Worm (Caenorhabditis elegans) whole organism, mixed stage, embryonic: ENCODE data around the gene H40L08.8.

ENCODE experiments used
- bed-3 ChIP-seq: fragments of 200-800 bp; sonication (Bioruptor generic); optimal IDR thresholded peaks from 3 replicates; lab custom pipeline; 2018; ENCODE audit warnings: mild to moderate bottlenecking, missing genetic modification characterization, moderate library complexity, missing compliant biosample characterization
- blmp-1 ChIP-seq: fragments of 150-350 bp; optimal IDR thresholded peaks from 2 replicates; lab custom pipeline; 2014; ENCODE audit warnings: missing biosample characterization, missing genetic modification characterization
- ceh-39 ChIP-seq: fragments of 150-350 bp; optimal IDR thresholded peaks from 2 replicates; lab custom pipeline; 2014; ENCODE audit warnings: missing biosample characterization, missing genetic modification characterization
- ceh-43 ChIP-seq: fragments of 200-800 bp; sonication (Bioruptor generic); optimal IDR thresholded peaks from 2 replicates; lab custom pipeline; 2018; ENCODE audit warnings: mild to moderate bottlenecking, missing genetic modification characterization, moderate library complexity, missing compliant biosample characterization
- cnd-1 ChIP-seq: fragments of 200-800 bp; sonication (Bioruptor generic); optimal IDR thresholded peaks from 2 replicates; lab custom pipeline; 2018; ENCODE audit warnings: mild to moderate bottlenecking, missing genetic modification characterization, missing compliant biosample characterization
- elt-1 ChIP-seq: sonication (generic microtip); optimal IDR thresholded peaks from 2 replicates; lab custom pipeline; 2017; ENCODE audit warnings: missing genetic modification characterization, mild to moderate bottlenecking, missing compliant biosample characterization, antibody characterized with exemption, moderate library complexity, borderline replicate concordance; ENCODE audit not compliant: insufficient read depth
- elt-3 ChIP-seq: fragments of 150-350 bp; optimal IDR thresholded peaks from 2 replicates; lab custom pipeline; 2014; ENCODE audit warnings: missing biosample characterization, missing genetic modification characterization
- flh-1 ChIP-seq: fragments of 200-800 bp; sonication (Bioruptor generic); optimal IDR thresholded peaks from 2 replicates; lab custom pipeline; 2018; ENCODE audit warnings: mild to moderate bottlenecking, missing genetic modification characterization, moderate library complexity, missing compliant biosample characterization
- hlh-1 ChIP-seq: fragments of 150-350 bp; optimal IDR thresholded peaks from 2 replicates; lab custom pipeline; 2014; ENCODE audit warnings: missing biosample characterization, missing genetic modification reagents, missing genetic modification characterization
- lin-13 ChIP-seq: fragments of 150-350 bp; optimal IDR thresholded peaks from 2 replicates; lab custom pipeline; 2014; ENCODE audit warnings: missing biosample characterization, missing genetic modification characterization
- lin-32 ChIP-seq: fragments of 200-800 bp; sonication (Bioruptor generic); optimal IDR thresholded peaks from 2 replicates; lab custom pipeline; 2018; ENCODE audit warnings: mild to moderate bottlenecking, missing genetic modification characterization, missing compliant biosample characterization
- lsy-2 ChIP-seq: fragments of 150-350 bp; optimal IDR thresholded peaks from 2 replicates; lab custom pipeline; 2014; ENCODE audit warnings: missing biosample characterization, missing genetic modification characterization
- mab-5 ChIP-seq: fragments of 150-350 bp; optimal IDR thresholded peaks from 2 replicates; lab custom pipeline; 2014; ENCODE audit warnings: missing biosample characterization, missing genetic modification characterization
- nhr-12 ChIP-seq: fragments of 150-350 bp; optimal IDR thresholded peaks from 2 replicates; lab custom pipeline; 2014; ENCODE audit warnings: missing biosample characterization, missing genetic modification characterization
- nhr-2 ChIP-seq: fragments of 150-350 bp; optimal IDR thresholded peaks from 2 replicates; lab custom pipeline; 2014; ENCODE audit warnings: missing biosample characterization, missing genetic modification characterization
- nhr-237 ChIP-seq: fragments of 150-350 bp; optimal IDR thresholded peaks from 2 replicates; lab custom pipeline; 2014; ENCODE audit warnings: missing biosample characterization, missing genetic modification characterization
- nhr-28 ChIP-seq: fragments of 150-350 bp; optimal IDR thresholded peaks from 2 replicates; lab custom pipeline; 2014; ENCODE audit warnings: missing biosample characterization, missing genetic modification characterization
- nhr-76 ChIP-seq: sonication (generic microtip); optimal IDR thresholded peaks from 2 replicates; lab custom pipeline; 2017; ENCODE audit warnings: missing biosample characterization, missing genetic modification characterization
- pha-4 ChIP-seq: fragments of 150-350 bp; optimal IDR thresholded peaks from 2 replicates; lab custom pipeline; 2018; ENCODE audit warnings: missing biosample characterization, missing genetic modification reagents, missing genetic modification characterization
- sem-2 ChIP-seq: fragments of 200-800 bp; sonication (Bioruptor generic); optimal IDR thresholded peaks from 2 replicates; lab custom pipeline; 2018; ENCODE audit warnings: mild to moderate bottlenecking, missing genetic modification characterization, missing compliant biosample characterization
- snpc-4 ChIP-seq: fragments of 150-350 bp; optimal IDR thresholded peaks from 2 replicates; lab custom pipeline; 2014; ENCODE audit warnings: missing biosample characterization, missing genetic modification characterization
- sptf-1 ChIP-seq: sonication (generic microtip); optimal IDR thresholded peaks from 2 replicates; lab custom pipeline; 2017; ENCODE audit warnings: mild to moderate bottlenecking, missing genetic modification characterization, moderate library complexity, missing compliant biosample characterization
- tbx-8 ChIP-seq: fragments of 200-800 bp; sonication (Bioruptor generic); optimal IDR thresholded peaks from 2 replicates; lab custom pipeline; 2018; ENCODE audit warnings: mild to moderate bottlenecking, missing genetic modification characterization, moderate library complexity, missing compliant biosample characterization
- unc-120 ChIP-seq: sonication (generic microtip); optimal IDR thresholded peaks from 2 replicates; lab custom pipeline; 2017; ENCODE audit warnings: missing genetic modification characterization, missing compliant biosample characterization; ENCODE audit not compliant: poor library complexity, severe bottlenecking
- unc-39 ChIP-seq: fragments of 150-350 bp; optimal IDR thresholded peaks from 2 replicates; lab custom pipeline; 2014; ENCODE audit warnings: missing biosample characterization, missing genetic modification characterization
- unc-62 ChIP-seq: fragments of 150-350 bp; optimal IDR thresholded peaks from 2 replicates; lab custom pipeline; 2014; ENCODE audit warnings: missing biosample characterization, missing genetic modification reagents, missing genetic modification characterization
- zip-8 ChIP-seq: fragments of 150-350 bp; optimal IDR thresholded peaks from 2 replicates; lab custom pipeline; 2014; ENCODE audit warnings: missing biosample characterization, missing genetic modification characterization
- ztf-11 ChIP-seq: fragments of 150-350 bp; optimal IDR thresholded peaks from 2 replicates; lab custom pipeline; 2014; ENCODE audit warnings: missing biosample characterization, missing genetic modification characterization

Gene H40L08.8

DNA sequence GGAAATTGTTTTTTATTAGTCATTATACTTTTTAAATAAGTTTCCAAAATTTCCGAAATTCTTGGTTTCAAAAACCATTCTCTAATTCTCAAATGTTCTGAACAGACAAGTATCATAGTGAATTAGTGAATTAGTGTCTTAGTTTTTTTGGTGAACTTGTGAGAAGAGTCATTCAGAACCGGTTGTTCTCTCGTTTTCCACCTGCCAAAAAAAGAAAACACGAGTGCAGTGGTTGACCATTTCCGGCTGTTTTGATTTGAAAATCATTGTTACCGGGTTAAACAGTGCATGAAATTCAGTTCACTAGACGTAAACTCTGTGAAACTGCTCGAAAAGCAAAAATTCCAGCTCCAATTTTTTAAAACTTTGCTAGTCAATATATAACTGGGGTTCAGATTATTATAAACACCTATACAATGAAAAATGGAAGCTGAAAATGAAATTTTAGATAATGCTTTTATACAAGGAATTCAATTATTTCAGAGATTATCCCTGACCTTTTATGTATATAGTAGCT, 37.7 kb downstream of the H40L08.8 start:
- TF ChIP-seq nhr-76 (tag; lab: Kevin White, UChicago) (no peak), lsy-2 (tag; lab: Kevin White, UChicago) (no peak)

DNA sequence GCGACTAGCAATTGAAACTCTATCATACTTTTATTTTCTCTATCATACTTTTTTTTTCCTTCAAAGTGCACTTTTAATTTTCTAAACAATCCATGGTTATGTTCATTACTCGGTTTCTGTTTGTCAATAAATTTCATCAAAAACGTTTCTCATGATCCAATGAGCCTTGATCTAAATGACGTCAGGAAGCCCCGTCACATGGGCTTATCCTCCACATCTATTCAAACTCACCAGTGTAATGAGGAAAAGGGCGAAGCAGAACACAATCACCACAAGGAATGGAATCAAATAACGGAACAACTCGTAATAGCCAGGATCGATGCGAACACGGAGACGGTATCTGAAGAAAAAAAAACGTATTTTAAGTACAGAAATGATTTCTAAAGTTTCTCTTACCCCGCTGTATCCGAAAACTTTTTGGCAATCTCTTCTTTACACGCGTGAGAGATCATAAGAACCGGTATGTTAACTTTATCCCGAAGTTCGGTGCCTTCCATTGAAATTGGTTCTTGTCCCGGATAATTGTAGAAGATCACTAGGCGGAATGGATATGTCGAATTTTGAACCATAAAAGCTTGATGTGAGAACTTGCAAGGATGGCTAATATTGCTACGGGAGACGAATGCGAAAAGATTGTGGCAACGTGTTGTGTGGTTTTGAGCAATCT, 38.3 kb downstream of the H40L08.8 start:
- TF ChIP-seq ztf-11: no peak
- TF ChIP-seq nhr-2 (tag; lab: Kevin White, UChicago): no peak
- TF ChIP-seq unc-39: no peak
- TF ChIP-seq tbx-8 (GFP tag; lab: Kevin White, UChicago): no peak
- TF ChIP-seq snpc-4: no peak
- no peak for TF ChIP-seq lin-32
- no peak for TF ChIP-seq nhr-12 (tag; lab: Kevin White, UChicago)
- TF ChIP-seq mab-5 (tag; lab: Kevin White, UChicago): no peak
- no peak for TF ChIP-seq ceh-43 (GFP tag; lab: Kevin White, UChicago)
- TF ChIP-seq unc-120: no peak

DNA sequence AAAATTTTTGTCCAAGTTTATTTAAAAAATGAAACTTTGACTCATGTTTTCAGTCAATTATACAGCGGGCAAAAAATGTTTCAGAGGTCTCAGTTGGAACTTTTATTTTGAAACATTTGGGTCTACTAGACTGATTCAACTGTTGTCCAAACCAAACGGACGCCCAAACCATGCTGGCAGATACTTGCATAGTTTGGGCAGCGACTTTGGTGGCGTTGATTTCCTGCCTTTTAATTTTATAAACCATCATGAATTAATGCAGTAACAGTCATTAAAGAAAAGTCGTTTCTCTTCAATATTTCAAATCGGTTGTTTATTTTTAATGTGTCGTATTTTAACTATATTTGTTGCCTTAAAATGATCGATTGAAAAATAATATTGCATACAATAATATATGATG, 41.1 kb downstream of the H40L08.8 start:
- TF ChIP-seq nhr-237 (tag; lab: Kevin White, UChicago) (no peak), zip-8 (tag; lab: Kevin White, UChicago) (no peak), pha-4 (no peak), lin-13 (no peak), nhr-76 (tag; lab: Kevin White, UChicago) (no peak), blmp-1 (no peak), snpc-4 (no peak), elt-3 (tag; lab: Kevin White, UChicago) (no peak), ceh-43 (GFP tag; lab: Kevin White, UChicago) (no peak), tbx-8 (GFP tag; lab: Kevin White, UChicago) (no peak), sptf-1 (tag; lab: Kevin White, UChicago) (no peak), flh-1 (GFP tag; lab: Kevin White, UChicago) (no peak), bed-3 (GFP tag; lab: Kevin White, UChicago) (no peak), nhr-28 (tag; lab: Kevin White, UChicago) (no peak), cnd-1 (tag; lab: Kevin White, UChicago) (no peak), ztf-11 (no peak), unc-62 (GFP tag; lab: Kevin White, UChicago) (no peak), ceh-39 (no peak), unc-39 (no peak), nhr-2 (tag; lab: Kevin White, UChicago) (no peak)

DNA sequence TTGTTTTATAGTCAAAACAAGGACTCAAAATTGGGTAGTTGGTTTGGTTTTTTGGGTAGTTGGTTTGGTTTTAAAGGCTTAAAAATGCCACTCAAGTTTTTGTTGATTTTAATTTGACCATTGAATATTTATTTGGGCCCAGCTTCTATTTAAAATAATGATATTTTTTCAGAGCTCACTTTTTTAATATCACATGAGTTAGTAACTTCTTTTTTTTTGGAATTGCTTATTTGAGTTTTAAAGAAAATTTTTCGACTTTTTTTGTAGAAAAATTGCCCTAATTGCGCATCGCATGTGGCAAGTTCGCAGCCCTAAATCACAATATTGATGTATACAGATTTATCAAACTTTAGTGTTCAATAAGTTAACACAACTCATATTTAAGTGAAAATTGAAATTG, 41.7 kb downstream of the H40L08.8 start:
- no peak for TF ChIP-seq nhr-2 (tag; lab: Kevin White, UChicago)
- TF ChIP-seq sem-2 (GFP tag; lab: Kevin White, UChicago): no peak
- TF ChIP-seq nhr-28 (tag; lab: Kevin White, UChicago): no peak
- TF ChIP-seq ceh-43 (GFP tag; lab: Kevin White, UChicago): no peak
- TF ChIP-seq unc-39: no peak

DNA sequence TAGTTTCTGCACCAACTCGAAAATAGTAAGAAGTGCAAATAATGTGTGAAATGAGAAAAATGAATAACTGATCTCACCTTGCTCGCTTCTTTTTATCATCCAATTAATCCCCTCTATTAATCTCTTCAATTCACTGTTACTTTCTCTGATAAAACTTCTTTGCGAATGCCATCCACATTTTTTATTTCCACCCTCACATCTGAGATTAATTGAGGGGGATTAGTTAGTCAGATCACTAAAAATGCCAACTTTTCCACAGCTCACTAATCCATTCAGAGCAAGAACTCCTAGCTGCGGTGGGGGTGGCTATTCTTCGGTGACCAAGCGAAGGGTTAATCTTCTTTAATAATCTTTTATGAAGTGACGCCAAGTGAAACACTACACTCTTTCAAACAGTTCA, 42.6 kb downstream of the H40L08.8 start, which contains the start of gene dsc-1:
TSS of gene dsc-1 (minus strand) at position 46 of the 400 bp plus-strand sequence.
- TF ChIP-seq bed-3 (GFP tag; lab: Kevin White, UChicago): no peak
- no peak for TF ChIP-seq snpc-4
- TF ChIP-seq unc-120: no peak
- no peak for TF ChIP-seq hlh-1 (tag; lab: Kevin White, UChicago)
- TF ChIP-seq nhr-2 (tag; lab: Kevin White, UChicago): no peak
- no peak for TF ChIP-seq sptf-1 (tag; lab: Kevin White, UChicago)
- TF ChIP-seq nhr-237 (tag; lab: Kevin White, UChicago): no peak
- no peak for TF ChIP-seq cnd-1 (tag; lab: Kevin White, UChicago)
- no peak for TF ChIP-seq lin-32
- no peak for TF ChIP-seq lsy-2 (tag; lab: Kevin White, UChicago)
- no peak for TF ChIP-seq nhr-28 (tag; lab: Kevin White, UChicago)
- no peak for TF ChIP-seq ceh-43 (GFP tag; lab: Kevin White, UChicago)
- no peak for TF ChIP-seq pha-4
- no peak for TF ChIP-seq elt-1 (tag; lab: Kevin White, UChicago)
- no peak for TF ChIP-seq unc-62 (GFP tag; lab: Kevin White, UChicago)

DNA sequence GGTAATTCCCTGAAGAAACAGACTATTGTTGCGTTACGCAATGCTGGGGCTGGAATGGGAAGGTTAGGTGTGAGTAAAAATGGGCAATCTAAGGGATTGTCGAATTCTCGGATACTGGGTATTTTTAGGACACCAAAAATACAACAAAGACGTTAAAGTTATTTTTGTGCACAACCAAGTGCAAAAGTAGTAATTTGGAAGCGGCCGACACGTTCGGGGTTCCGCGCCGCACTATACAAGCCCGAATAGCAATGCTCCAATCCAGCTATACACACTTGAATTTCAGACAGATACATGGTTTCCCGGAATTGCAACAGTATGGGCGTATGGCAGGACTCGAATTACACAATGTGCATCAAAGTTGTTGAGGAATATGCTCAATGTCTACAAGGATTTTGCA, 49.4 kb downstream of the H40L08.8 start:
- no peak for TF ChIP-seq elt-3 (tag; lab: Kevin White, UChicago)
- TF ChIP-seq ceh-43 (GFP tag; lab: Kevin White, UChicago): no peak
- no peak for TF ChIP-seq mab-5 (tag; lab: Kevin White, UChicago)
- no peak for TF ChIP-seq nhr-28 (tag; lab: Kevin White, UChicago)
- no peak for TF ChIP-seq lin-13
- TF ChIP-seq hlh-1 (tag; lab: Kevin White, UChicago): no peak
- no peak for TF ChIP-seq ztf-11
- no peak for TF ChIP-seq lsy-2 (tag; lab: Kevin White, UChicago)
- no peak for TF ChIP-seq unc-39
- no peak for TF ChIP-seq nhr-237 (tag; lab: Kevin White, UChicago)
- no peak for TF ChIP-seq sem-2 (GFP tag; lab: Kevin White, UChicago)
- TF ChIP-seq tbx-8 (GFP tag; lab: Kevin White, UChicago): no peak
- TF ChIP-seq zip-8 (tag; lab: Kevin White, UChicago): no peak
- no peak for TF ChIP-seq snpc-4
